Fruit fly (Drosophila melanogaster) whole organism, embryonic: ENCODE results near the gene ABCB7.

Source experiments
- Abd-B ChIP-seq: fragments of 200-800 bp; sonication (Bioruptor generic); optimal IDR thresholded peaks from 2 replicates; lab custom pipeline; 2018; ENCODE audit warnings: missing biosample characterization, mild to moderate bottlenecking, missing genetic modification characterization, moderate library complexity
- Aef1 ChIP-seq: fragments of 200-800 bp; sonication (Bioruptor generic); IDR thresholded peaks from 3 replicates; pipeline ENCODE4 v1.3.6; 2022; ENCODE audit warnings: missing biosample characterization, missing genetic modification characterization
- Atf6 ChIP-seq: fragments of 200-800 bp; sonication (Bioruptor generic); IDR thresholded peaks from 2 replicates; pipeline ENCODE4 v1.3.6; 2022; ENCODE audit warnings: missing biosample characterization, missing genetic modification characterization
- CG10321 ChIP-seq: fragments of 200-800 bp; sonication (Bioruptor generic); IDR thresholded peaks from 2 replicates; pipeline ENCODE4 v1.3.6; 2022; ENCODE audit warnings: missing biosample characterization, missing genetic modification characterization
- CG10565 ChIP-seq: fragments of 200-800 bp; sonication (Bioruptor generic); optimal IDR thresholded peaks from 3 replicates; lab custom pipeline; 2016; ENCODE audit warnings: missing biosample characterization, mild to moderate bottlenecking, missing genetic modification characterization
- CG13123 ChIP-seq: fragments of 200-800 bp; sonication (Bioruptor generic); optimal IDR thresholded peaks from 2 replicates; lab custom pipeline; 2016; ENCODE audit warnings: missing biosample characterization, missing genetic modification characterization
- CG13424 ChIP-seq: fragments of 200-800 bp; sonication (Bioruptor generic); optimal IDR thresholded peaks from 2 replicates; lab custom pipeline; 2019; ENCODE audit warnings: missing biosample characterization, mild to moderate bottlenecking, missing genetic modification characterization, moderate library complexity
- CG14050 ChIP-seq: fragments of 200-800 bp; sonication (Bioruptor generic); IDR thresholded peaks from 3 replicates; pipeline ENCODE4 v1.3.6; 2022; ENCODE audit warnings: missing biosample characterization, missing genetic modification characterization
- CG15011 ChIP-seq: fragments of 200-800 bp; sonication (Bioruptor generic); optimal IDR thresholded peaks from 3 replicates; lab custom pipeline; 2018; ENCODE audit warnings: missing biosample characterization, mild to moderate bottlenecking, missing genetic modification characterization
- CG1529 ChIP-seq: fragments of 200-800 bp; sonication (Bioruptor generic); optimal IDR thresholded peaks from 3 replicates; lab custom pipeline; 2018; ENCODE audit warnings: missing biosample characterization, missing genetic modification characterization
- CG16815 ChIP-seq: fragments of 200-800 bp; sonication (Bioruptor generic); optimal IDR thresholded peaks from 3 replicates; lab custom pipeline; 2017; ENCODE audit warnings: missing biosample characterization, mild to moderate bottlenecking, missing genetic modification characterization
- CG18764 ChIP-seq: fragments of 200-800 bp; sonication (Bioruptor generic); optimal IDR thresholded peaks from 3 replicates; lab custom pipeline; 2016; ENCODE audit warnings: missing biosample characterization, missing genetic modification characterization
- CG2889 ChIP-seq: fragments of 200-800 bp; sonication (Bioruptor generic); IDR thresholded peaks from 3 replicates; pipeline ENCODE4 v1.3.6; 2022; ENCODE audit warnings: missing biosample characterization, missing genetic modification characterization
- CG34422 ChIP-seq: fragments of 200-800 bp; sonication (Bioruptor generic); IDR thresholded peaks from 3 replicates; pipeline ENCODE4 v1.3.6; 2022; ENCODE audit warnings: missing biosample characterization, missing genetic modification characterization
- CG3995 ChIP-seq: fragments of 200-800 bp; sonication (Bioruptor generic); optimal IDR thresholded peaks from 3 replicates; lab custom pipeline; 2016; ENCODE audit warnings: missing biosample characterization, missing genetic modification characterization
- CG5180 ChIP-seq: fragments of 200-800 bp; sonication (Bioruptor generic); optimal IDR thresholded peaks from 3 replicates; lab custom pipeline; 2017; ENCODE audit warnings: missing biosample characterization, missing genetic modification characterization, mild to moderate bottlenecking, moderate library complexity, missing genetic modification reagents
- CG7839 ChIP-seq: fragments of 200-800 bp; sonication (Bioruptor generic); optimal IDR thresholded peaks from 3 replicates; lab custom pipeline; 2018; ENCODE audit warnings: missing biosample characterization, mild to moderate bottlenecking, missing genetic modification characterization, moderate library complexity
- CTCF ChIP-seq: fragments of 200-800 bp; sonication (Bioruptor generic); optimal IDR thresholded peaks from 2 replicates; lab custom pipeline; 2017; ENCODE audit warnings: missing biosample characterization, mild to moderate bottlenecking, missing genetic modification characterization, moderate library complexity
- D19B ChIP-seq: fragments of 200-800 bp; sonication (Bioruptor generic); optimal IDR thresholded peaks from 2 replicates; lab custom pipeline; 2017; ENCODE audit warnings: missing biosample characterization, mild to moderate bottlenecking, missing genetic modification characterization
- Dek ChIP-seq: fragments of 200-800 bp; sonication (Bioruptor generic); optimal IDR thresholded peaks from 3 replicates; lab custom pipeline; 2019; ENCODE audit warnings: missing biosample characterization, mild to moderate bottlenecking, missing genetic modification characterization, moderate library complexity
- Dref ChIP-seq: fragments of 200-800 bp; sonication (Bioruptor generic); IDR thresholded peaks from 2 replicates; pipeline ENCODE4 v1.3.6; 2022; ENCODE audit warnings: missing biosample characterization, missing genetic modification characterization
- MESR4 ChIP-seq: fragments of 200-800 bp; sonication (Bioruptor generic); optimal IDR thresholded peaks from 2 replicates; lab custom pipeline; 2018; ENCODE audit warnings: missing biosample characterization, mild to moderate bottlenecking, missing genetic modification characterization, moderate library complexity
- Mrtf ChIP-seq: fragments of 200-800 bp; sonication (Bioruptor generic); IDR thresholded peaks from 3 replicates; pipeline ENCODE4 v1.3.6; 2022; ENCODE audit warnings: missing biosample characterization, missing genetic modification characterization
- Oaz ChIP-seq: fragments of 200-800 bp; sonication (Bioruptor generic); IDR thresholded peaks from 2 replicates; pipeline ENCODE4 v1.3.6; 2022; ENCODE audit warnings: missing biosample characterization, missing genetic modification characterization
- Optix ChIP-seq: fragments of 200-800 bp; sonication (Bioruptor generic); IDR thresholded peaks from 3 replicates; pipeline ENCODE4 v1.3.6; 2022; ENCODE audit warnings: missing biosample characterization, missing genetic modification characterization
- Rx ChIP-seq: fragments of 200-800 bp; sonication (Bioruptor generic); IDR thresholded peaks from 2 replicates; pipeline ENCODE4 v1.3.6; 2022; ENCODE audit warnings: missing biosample characterization, missing genetic modification characterization
- Sox100B ChIP-seq: fragments of 200-800 bp; sonication (Bioruptor generic); optimal IDR thresholded peaks from 3 replicates; lab custom pipeline; 2018; ENCODE audit warnings: missing biosample characterization, mild to moderate bottlenecking, missing genetic modification characterization
- Taf1 ChIP-seq: fragments of 200-800 bp; sonication (Bioruptor generic); IDR thresholded peaks from 2 replicates; pipeline ENCODE4 v1.3.6; 2022; ENCODE audit warnings: missing biosample characterization, missing genetic modification characterization
- Usf ChIP-seq: fragments of 200-800 bp; sonication (Bioruptor generic); optimal IDR thresholded peaks from 2 replicates; lab custom pipeline; 2017; ENCODE audit warnings: missing genotype, missing biosample characterization, missing genetic modification characterization
- abd-A ChIP-seq: fragments of 200-800 bp; sonication (Bioruptor generic); optimal IDR thresholded peaks from 3 replicates; lab custom pipeline; 2019; ENCODE audit warnings: missing biosample characterization, mild to moderate bottlenecking, missing genetic modification characterization, moderate library complexity
- bbx ChIP-seq: fragments of 200-800 bp; sonication (Bioruptor generic); IDR thresholded peaks from 2 replicates; pipeline ENCODE4 v1.3.6; 2022; ENCODE audit warnings: missing biosample characterization, missing genetic modification characterization; ENCODE audit not compliant: partially characterized antibody
- chif ChIP-seq, 2 experiments: fragments of 200-800 bp; sonication (Bioruptor generic); optimal IDR thresholded peaks; 3 replicates each; lab custom pipeline; 2016; ENCODE audit warnings: missing biosample characterization in 2 of 2, missing genetic modification characterization in 2 of 2
- crc ChIP-seq: fragments of 200-800 bp; sonication (Bioruptor generic); optimal IDR thresholded peaks from 2 replicates; lab custom pipeline; 2016; ENCODE audit warnings: missing biosample characterization, missing genetic modification characterization
- dati ChIP-seq: fragments of 200-800 bp; sonication (Bioruptor generic); IDR thresholded peaks from 2 replicates; pipeline ENCODE4 v1.3.6; 2022; ENCODE audit warnings: missing biosample characterization, missing genetic modification characterization
- emc ChIP-seq: fragments of 200-800 bp; sonication (Bioruptor generic); optimal IDR thresholded peaks from 2 replicates; lab custom pipeline; 2016; ENCODE audit warnings: missing biosample characterization, missing genetic modification characterization
- esg ChIP-seq: fragments of 200-800 bp; sonication (Bioruptor generic); conservative IDR thresholded peaks from 2 replicates; pipeline ENCODE4 v1.3.6; 2022; ENCODE audit warnings: missing biosample characterization, missing genetic modification characterization
- fd102C ChIP-seq: fragments of 200-800 bp; sonication (Bioruptor generic); optimal IDR thresholded peaks from 2 replicates; lab custom pipeline; 2018; ENCODE audit warnings: missing biosample characterization, mild to moderate bottlenecking, missing genetic modification characterization, moderate library complexity
- gem ChIP-seq: fragments of 200-800 bp; sonication (Bioruptor generic); optimal IDR thresholded peaks from 2 replicates; lab custom pipeline; 2019; ENCODE audit warnings: missing biosample characterization, mild to moderate bottlenecking, missing genetic modification characterization, moderate library complexity
- hb ChIP-seq: fragments of 200-800 bp; sonication (Bioruptor generic); IDR thresholded peaks from 3 replicates; pipeline ENCODE4 v1.3.6; 2022; ENCODE audit warnings: missing biosample characterization, missing genetic modification characterization; ENCODE audit not compliant: partially characterized antibody
- jumu ChIP-seq: fragments of 200-800 bp; sonication (Bioruptor generic); optimal IDR thresholded peaks from 3 replicates; lab custom pipeline; 2016; ENCODE audit warnings: missing biosample characterization, missing genetic modification characterization
- kay ChIP-seq: fragments of 200-800 bp; sonication (Bioruptor generic); optimal IDR thresholded peaks from 2 replicates; lab custom pipeline; 2016; ENCODE audit warnings: missing biosample characterization, missing genetic modification characterization
- phol ChIP-seq: fragments of 200-800 bp; sonication (Bioruptor generic); optimal IDR thresholded peaks from 3 replicates; lab custom pipeline; 2018; ENCODE audit warnings: missing biosample characterization, mild to moderate bottlenecking, missing genetic modification characterization, moderate library complexity
- ranshi ChIP-seq: fragments of 200-800 bp; sonication (Bioruptor generic); IDR thresholded peaks from 2 replicates; pipeline ENCODE4 v1.3.6; 2022; ENCODE audit warnings: missing biosample characterization, missing genetic modification characterization
- sens ChIP-seq: fragments of 200-800 bp; sonication (Bioruptor generic); peaks from one replicate; lab custom pipeline; 2016; ENCODE audit warnings: missing biosample characterization, missing genetic modification characterization
- sisA ChIP-seq: fragments of 200-800 bp; sonication (Bioruptor generic); IDR thresholded peaks from 2 replicates; pipeline ENCODE4 v1.3.6; 2022; ENCODE audit warnings: missing biosample characterization, missing genetic modification characterization
- slbo ChIP-seq: fragments of 200-800 bp; sonication (Bioruptor generic); IDR thresholded peaks from 2 replicates; pipeline ENCODE4 v1.3.6; 2022; ENCODE audit warnings: missing biosample characterization, missing genetic modification characterization
- stc ChIP-seq: fragments of 200-800 bp; sonication (Bioruptor generic); IDR thresholded peaks from 2 replicates; pipeline ENCODE4 v1.3.6; 2022; ENCODE audit warnings: missing biosample characterization, missing genetic modification characterization
- tap ChIP-seq: fragments of 200-800 bp; optimal IDR thresholded peaks from 3 replicates; lab custom pipeline; 2019; ENCODE audit warnings: missing biosample characterization, mild to moderate bottlenecking, missing genetic modification characterization, moderate library complexity
- toy ChIP-seq: fragments of 200-800 bp; sonication (Bioruptor generic); IDR thresholded peaks from 2 replicates; pipeline ENCODE4 v1.3.6; 2022; ENCODE audit warnings: missing biosample characterization, missing genetic modification characterization
- ttk ChIP-seq: fragments of 200-800 bp; sonication (Bioruptor generic); IDR thresholded peaks from 2 replicates; pipeline ENCODE4 v2.1.2; 2022; ENCODE audit warnings: missing biosample characterization, missing genetic modification characterization
- wdn ChIP-seq: fragments of 200-800 bp; sonication (Bioruptor generic); IDR thresholded peaks from 2 replicates; pipeline ENCODE4 v1.3.6; 2022; ENCODE audit warnings: missing biosample characterization, missing genetic modification characterization
- zen ChIP-seq: fragments of 200-800 bp; sonication (Bioruptor generic); optimal IDR thresholded peaks from 3 replicates; lab custom pipeline; 2018; ENCODE audit warnings: missing biosample characterization, mild to moderate bottlenecking, missing genetic modification characterization, moderate library complexity

The ABCB7 gene

dm6 chr3L:1647276-1647919 is 29.2 kb downstream of the ABCB7 start, which contains the start of the genes CG17249 and Bro (continued):
- TF ChIP-seq Dref = peak; percentile 40; the same call in 1 of the 2 replicates
- TF ChIP-seq Abd-B (GFP tag; lab: Kevin White, UChicago) = no peak
- TF ChIP-seq CG13424 = no peak
- peak; percentile 49; the same call in 1 of the 3 replicates for TF ChIP-seq CG34422 (GFP tag; lab: Robert Waterston, UW)
- peak; percentile 5 for TF ChIP-seq CG3995
- no peak for TF ChIP-seq Atf6 (GFP tag; lab: Robert Waterston, UW)
- no peak for TF ChIP-seq sisA (GFP tag; lab: Robert Waterston, UW)
- TF ChIP-seq D19B (GFP tag; lab: Kevin White, UChicago) = no peak
- peak; percentile 78 for TF ChIP-seq MESR4
- no peak for TF ChIP-seq Taf1 (GFP tag; lab: Robert Waterston, UW)
- peak; percentile 55 for TF ChIP-seq sens
- no peak for TF ChIP-seq abd-A
- TF ChIP-seq ttk = no peak
- no peak for TF ChIP-seq CG1529 (GFP tag; lab: Kevin White, UChicago)
- TF ChIP-seq CG13123 = no peak
- peak; percentile 37 for TF ChIP-seq phol (tag; lab: Kevin White, UChicago)
- no peak for TF ChIP-seq hb (GFP tag; lab: Robert Waterston, UW)
- no peak for TF ChIP-seq fd102C
- no peak for TF ChIP-seq toy (GFP tag; lab: Robert Waterston, UW)
- TF ChIP-seq Usf (GFP tag; lab: Kevin White, UChicago) = no peak
- TF ChIP-seq jumu (GFP tag; lab: Kevin White, UChicago) = peak; percentile 39
- TF ChIP-seq Oaz (GFP tag; lab: Robert Waterston, UW) = no peak
- TF ChIP-seq kay = no peak
- no peak for TF ChIP-seq gem (tag; lab: Kevin White, UChicago)
- TF ChIP-seq CG7839 = no peak
- no peak for TF ChIP-seq CG14050
- no peak for TF ChIP-seq CG15011
- TF ChIP-seq Optix (GFP tag; lab: Robert Waterston, UW) = no peak
- no peak for TF ChIP-seq Dek (tag; lab: Kevin White, UChicago)
- peak; percentile 28; the same call in 1 of the 2 replicates for TF ChIP-seq CG10321 (GFP tag; lab: Robert Waterston, UW)
- no peak for TF ChIP-seq tap (tag; lab: Kevin White, UChicago)
- TF ChIP-seq CG10565 = no peak
- TF ChIP-seq CTCF (GFP tag; lab: Kevin White, UChicago) = no peak
- TF ChIP-seq CG16815 (GFP tag; lab: Kevin White, UChicago) = no peak
- TF ChIP-seq slbo (GFP tag; lab: Robert Waterston, UW) = peak; percentile 75
- no peak for TF ChIP-seq esg (GFP tag; lab: Robert Waterston, UW)
- TF ChIP-seq wdn (GFP tag; lab: Robert Waterston, UW) = no peak
- TF ChIP-seq bbx (GFP tag; lab: Robert Waterston, UW) = no peak
- no peak for TF ChIP-seq emc
- no peak for TF ChIP-seq Sox100B (GFP tag; lab: Kevin White, UChicago)
- TF ChIP-seq dati = no peak
- no peak for TF ChIP-seq Rx (GFP tag; lab: Robert Waterston, UW)
- TF ChIP-seq chif (GFP tag; optimal IDR thresholded peaks at IDR 0.05; lab: Kevin White, UChicago) = no peak
- no peak for TF ChIP-seq CG18764 (GFP tag; lab: Kevin White, UChicago)
- TF ChIP-seq Mrtf = no peak
- no peak for TF ChIP-seq CG5180 (GFP tag; lab: Kevin White, UChicago)
- TF ChIP-seq CG2889 = no peak
- no peak for TF ChIP-seq Aef1 (GFP tag; lab: Robert Waterston, UW)
- TF ChIP-seq ranshi (GFP tag; lab: Robert Waterston, UW) = no peak
- TF ChIP-seq zen (tag; lab: Kevin White, UChicago) = no peak
- no peak for TF ChIP-seq stc (GFP tag; lab: Robert Waterston, UW)
- no peak for TF ChIP-seq crc
